Worm (Caenorhabditis elegans): ENCODE data around the gene kin-15.

Gene kin-15

ce11 chrII:9440060-9440459, 6.6 kb upstream of the kin-15 start, which contains the start of gene chil-17:
chil-17 (minus strand) TSS chrII:9440160.
- no peak for TF ChIP-seq sma-9 (GFP tag; optimal IDR thresholded peaks at IDR 0.05)
- TF ChIP-seq sma-9 (tag; optimal IDR thresholded peaks at IDR 0.05): no peak
- no peak for TF ChIP-seq lin-39 (tag; optimal IDR thresholded peaks at IDR 0.05)
- no peak for TF ChIP-seq skn-1 (tag; optimal IDR thresholded peaks at IDR 0.05)
- no peak for TF ChIP-seq mbf-1 (tag; optimal IDR thresholded peaks at IDR 0.05)
- no peak for TF ChIP-seq sma-3 (GFP tag; optimal IDR thresholded peaks at IDR 0.05)
- TF ChIP-seq egl-27 (tag; optimal IDR thresholded peaks at IDR 0.05): no peak
- TF ChIP-seq lin-11 (tag; optimal IDR thresholded peaks at IDR 0.05): no peak
- TF ChIP-seq mab-5 (tag; optimal IDR thresholded peaks at IDR 0.05): no peak
- TF ChIP-seq ceh-82 (tag; optimal IDR thresholded peaks at IDR 0.05): no peak
- TF ChIP-seq nhr-10 (tag; optimal IDR thresholded peaks at IDR 0.05): no peak
- no peak for TF ChIP-seq dmd-4 (tag; optimal IDR thresholded peaks at IDR 0.05)
- TF ChIP-seq C34F6.9 (tag; optimal IDR thresholded peaks at IDR 0.05): no peak
- no peak for TF ChIP-seq ZK546.5 (tag; optimal IDR thresholded peaks at IDR 0.05)
- TF ChIP-seq nhr-21 (tag; optimal IDR thresholded peaks at IDR 0.05): no peak
- TF ChIP-seq gmeb-1 (tag; optimal IDR thresholded peaks at IDR 0.05): no peak
- TF ChIP-seq unc-62 (GFP tag; optimal IDR thresholded peaks at IDR 0.05): no peak
- TF ChIP-seq nhr-237 (tag; optimal IDR thresholded peaks at IDR 0.05): no peak
- TF ChIP-seq snpc-4 (tag; optimal IDR thresholded peaks at IDR 0.05): no peak
- TF ChIP-seq F13H6.1 (tag; optimal IDR thresholded peaks at IDR 0.05): no peak

- no peak for TF ChIP-seq alr-1 (tag; optimal IDR thresholded peaks at IDR 0.05)
- TF ChIP-seq skn-1 (tag; optimal IDR thresholded peaks at IDR 0.05): no peak
- TF ChIP-seq snpc-4 (tag; optimal IDR thresholded peaks at IDR 0.05): no peak
- no peak for TF ChIP-seq ceh-16 (tag; optimal IDR thresholded peaks at IDR 0.05)
- TF ChIP-seq ama-1 (optimal IDR thresholded peaks at IDR 0.05): no peak
These were observed 5.3 kb upstream of the kin-15 start for ce11 chrII:9438853-9439252.

ce11 chrII:9438227-9438626, 4.7 kb upstream of the kin-15 start, which contains the start of gene chil-13:
chil-13 (minus strand) TSS chrII:9438327.
- TF ChIP-seq sma-3 (GFP tag; optimal IDR thresholded peaks at IDR 0.05) (no peak), ztf-4 (tag; optimal IDR thresholded peaks at IDR 0.05) (no peak), C34F6.9 (tag; optimal IDR thresholded peaks at IDR 0.05) (no peak), crh-2 (tag; optimal IDR thresholded peaks at IDR 0.05) (no peak), ceh-16 (tag; optimal IDR thresholded peaks at IDR 0.05) (no peak), alr-1 (tag; optimal IDR thresholded peaks at IDR 0.05) (no peak)

ce11 chrII:9436009-9436408, 2.5 kb upstream of the kin-15 start, which contains the start of gene kin-16:
kin-16 (minus strand) TSS chrII:9436109.
- TF ChIP-seq gmeb-1 (tag; optimal IDR thresholded peaks at IDR 0.05) (no peak), elt-3 (tag; optimal IDR thresholded peaks at IDR 0.05) (no peak), crh-2 (tag; optimal IDR thresholded peaks at IDR 0.05) (no peak), ztf-11 (tag; optimal IDR thresholded peaks at IDR 0.05) (no peak), nhr-10 (tag; optimal IDR thresholded peaks at IDR 0.05) (no peak), nhr-129 (tag; optimal IDR thresholded peaks at IDR 0.05) (no peak), mbf-1 (tag; optimal IDR thresholded peaks at IDR 0.05) (no peak), sem-4 (tag; optimal IDR thresholded peaks at IDR 0.05) (no peak), fos-1 (tag; optimal IDR thresholded peaks at IDR 0.05) (no peak), lin-39 (tag; optimal IDR thresholded peaks at IDR 0.05) (no peak), nhr-6 (tag; optimal IDR thresholded peaks at IDR 0.05) (no peak), dmd-4 (tag; optimal IDR thresholded peaks at IDR 0.05) (no peak), C34F6.9 (tag; optimal IDR thresholded peaks at IDR 0.05) (no peak), lin-13 (GFP tag; optimal IDR thresholded peaks at IDR 0.05) (no peak), mab-5 (tag; optimal IDR thresholded peaks at IDR 0.05) (no peak), sma-3 (GFP tag; optimal IDR thresholded peaks at IDR 0.05) (no peak), ztf-1 (GFP tag; conservative IDR thresholded peaks at IDR 0.05) (no peak)

ce11 chrII:9431119-9431518, 2.4 kb downstream of the kin-15 start:
- TF ChIP-seq egl-27 (tag; optimal IDR thresholded peaks at IDR 0.05) (no peak), ztf-11 (tag; optimal IDR thresholded peaks at IDR 0.05) (no peak), mab-5 (tag; optimal IDR thresholded peaks at IDR 0.05) (no peak), elt-3 (tag; optimal IDR thresholded peaks at IDR 0.05) (no peak), R02D3.7 (tag; optimal IDR thresholded peaks at IDR 0.05) (no peak), ama-1 (optimal IDR thresholded peaks at IDR 0.05) (no peak), nhr-237 (tag; optimal IDR thresholded peaks at IDR 0.05) (no peak)

- TF ChIP-seq sma-9 (GFP tag; optimal IDR thresholded peaks at IDR 0.05) (no peak), sma-9 (tag; optimal IDR thresholded peaks at IDR 0.05) (no peak), F13H6.1 (tag; optimal IDR thresholded peaks at IDR 0.05) (peak; percentile 15), unc-39 (tag; optimal IDR thresholded peaks at IDR 0.05) (no peak)
These were observed 5.9 kb downstream of the kin-15 start, which contains the start of gene M176.5 for ce11 chrII:9427644-9428043. M176.5 (minus strand) TSS chrII:9427744.
